Worm (Caenorhabditis elegans) whole organism, L4/young adult: Measurements from ENCODE around the gene R05G6.3.

Source experiments
- dao-5 ChIP-seq: sonication (generic microtip); optimal IDR thresholded peaks from 2 replicates; lab custom pipeline; 2016; ENCODE audit warnings: missing genotype, missing genetic modification characterization, moderate library complexity, missing compliant biosample characterization
- him-1 ChIP-seq: sonication (generic microtip); optimal IDR thresholded peaks from 2 replicates; lab custom pipeline; 2016; ENCODE audit warnings: missing genotype, missing genetic modification reagents, missing genetic modification characterization, missing compliant biosample characterization

ce11 chrIV:7512617-7513233, 3.6 kb upstream of the R05G6.3 start, which contains the start of the genes plc-4 and R05G6.4:
- TF ChIP-seq dao-5 (no peak), him-1 (tag; lab: Kevin White, UChicago) (no peak)
